Worm (Caenorhabditis elegans) whole organism, early embryonic: Measurements from ENCODE around the gene msp-55.

Experiments
- B0310.2 ChIP-seq: sonication (generic microtip); optimal IDR thresholded peaks from 2 replicates; lab custom pipeline; 2016; ENCODE audit warnings: mild to moderate bottlenecking, missing genetic modification characterization, missing compliant biosample characterization
- F13C5.2 ChIP-seq: sonication (generic microtip); optimal IDR thresholded peaks from 2 replicates; lab custom pipeline; 2017; ENCODE audit warnings: mild to moderate bottlenecking, missing genetic modification characterization, inconsistent platforms, missing compliant biosample characterization
- aly-1 ChIP-seq: sonication (generic microtip); optimal IDR thresholded peaks from 2 replicates; lab custom pipeline; 2016; ENCODE audit warnings: missing genetic modification characterization, missing compliant biosample characterization
- ama-1 ChIP-seq: fragments of 150-350 bp; optimal IDR thresholded peaks from 2 replicates; lab custom pipeline; 2014
- ceh-13 ChIP-seq: fragments of 200-800 bp; sonication (Bioruptor generic); optimal IDR thresholded peaks from 2 replicates; lab custom pipeline; 2018; ENCODE audit warnings: mild to moderate bottlenecking, missing genetic modification characterization, missing compliant biosample characterization
- ceh-36 ChIP-seq: sonication (generic microtip); optimal IDR thresholded peaks from 2 replicates; lab custom pipeline; 2016; ENCODE audit warnings: missing genetic modification characterization, inconsistent platforms, missing compliant biosample characterization
- flt-1 ChIP-seq: fragments of 200-800 bp; sonication (Bioruptor generic); IDR thresholded peaks from 2 replicates; pipeline ENCODE4 v1.3.6; 2022; ENCODE audit warnings: missing genetic modification characterization, missing compliant biosample characterization
- hmbx-1 ChIP-seq: sonication (generic microtip); optimal IDR thresholded peaks from 2 replicates; lab custom pipeline; 2016; ENCODE audit warnings: mild to moderate bottlenecking, missing genetic modification characterization, missing compliant biosample characterization
- hmg-4 ChIP-seq: fragments of 200-800 bp; sonication (Bioruptor generic); optimal IDR thresholded peaks from 2 replicates; lab custom pipeline; 2018; ENCODE audit warnings: mild to moderate bottlenecking, missing genetic modification characterization, missing compliant biosample characterization
- hnd-1 ChIP-seq: sonication (generic microtip); optimal IDR thresholded peaks from 2 replicates; lab custom pipeline; 2016; ENCODE audit warnings: missing genetic modification characterization, missing compliant biosample characterization
- pes-1 ChIP-seq: fragments of 200-800 bp; sonication (Bioruptor generic); IDR thresholded peaks from 2 replicates; pipeline ENCODE4 v1.3.6; 2022; ENCODE audit warnings: missing genetic modification reagents, missing genetic modification characterization, missing compliant biosample characterization
- scrt-1 ChIP-seq: fragments of 200-800 bp; sonication (Bioruptor generic); IDR thresholded peaks from 2 replicates; pipeline ENCODE4 v1.3.6; 2022; ENCODE audit warnings: missing genetic modification characterization, missing compliant biosample characterization
- sea-1 ChIP-seq: fragments of 200-800 bp; sonication (Bioruptor generic); conservative IDR thresholded peaks from 2 replicates; pipeline ENCODE4 v1.3.6; 2022; ENCODE audit warnings: missing genetic modification characterization, missing compliant biosample characterization
- tbx-11 ChIP-seq: fragments of 200-800 bp; sonication (Bioruptor generic); IDR thresholded peaks from 2 replicates; pipeline ENCODE4 v1.3.6; 2022; ENCODE audit warnings: missing genetic modification characterization, missing compliant biosample characterization
- tbx-37 ChIP-seq: fragments of 200-800 bp; sonication (Bioruptor generic); conservative IDR thresholded peaks from 2 replicates; pipeline ENCODE4 v1.3.6; 2022; ENCODE audit warnings: missing genetic modification reagents, missing genetic modification characterization, missing compliant biosample characterization
- tra-4 ChIP-seq: sonication (generic microtip); optimal IDR thresholded peaks from 2 replicates; lab custom pipeline; 2017; ENCODE audit warnings: missing genetic modification characterization, missing compliant biosample characterization

msp-55 gene

DNA sequence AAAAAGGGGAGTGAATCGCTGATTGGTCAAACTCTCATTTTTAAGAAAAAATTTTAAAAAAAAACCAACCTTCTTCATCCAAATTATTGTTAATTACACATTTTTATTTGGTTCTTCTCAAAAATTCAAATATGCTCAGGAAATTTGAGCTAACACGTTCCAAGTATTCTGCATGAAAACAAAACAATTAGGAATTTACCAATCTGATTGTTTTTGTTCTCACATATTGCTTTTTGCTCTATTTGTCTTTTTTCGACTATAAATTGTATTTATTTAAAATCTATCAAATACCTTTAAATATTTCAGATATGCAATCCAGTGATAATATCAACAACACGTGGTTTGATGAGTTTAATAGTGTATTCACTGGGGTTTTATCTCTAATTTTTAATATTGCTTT is 43.6 kb downstream of the msp-55 start, which contains the start of gene srm-1:
Gene srm-1, plus strand, starts transcription at position 301 of the 400 bp plus-strand sequence.
- no peak for TF ChIP-seq hnd-1 (tag; lab: Kevin White, UChicago)
- TF ChIP-seq ceh-36 (tag; lab: Kevin White, UChicago), result no peak
- TF ChIP-seq scrt-1 (GFP tag; lab: Robert Waterston, UW), result no peak
- no peak for TF ChIP-seq pes-1 (GFP tag; lab: Robert Waterston, UW)
- TF ChIP-seq sea-1 (GFP tag; lab: Robert Waterston, UW), result no peak
- no peak for TF ChIP-seq flt-1 (GFP tag; lab: Robert Waterston, UW)
- TF ChIP-seq ama-1, result no peak
- no peak for TF ChIP-seq hmbx-1 (tag; lab: Kevin White, UChicago)
- no peak for TF ChIP-seq tbx-37 (GFP tag; lab: Robert Waterston, UW)
- no peak for TF ChIP-seq hmg-4 (GFP tag; lab: Kevin White, UChicago)
- TF ChIP-seq ceh-13 (GFP tag; lab: Kevin White, UChicago), result no peak
- no peak for TF ChIP-seq B0310.2
- TF ChIP-seq tra-4 (tag; lab: Kevin White, UChicago), result no peak

DNA sequence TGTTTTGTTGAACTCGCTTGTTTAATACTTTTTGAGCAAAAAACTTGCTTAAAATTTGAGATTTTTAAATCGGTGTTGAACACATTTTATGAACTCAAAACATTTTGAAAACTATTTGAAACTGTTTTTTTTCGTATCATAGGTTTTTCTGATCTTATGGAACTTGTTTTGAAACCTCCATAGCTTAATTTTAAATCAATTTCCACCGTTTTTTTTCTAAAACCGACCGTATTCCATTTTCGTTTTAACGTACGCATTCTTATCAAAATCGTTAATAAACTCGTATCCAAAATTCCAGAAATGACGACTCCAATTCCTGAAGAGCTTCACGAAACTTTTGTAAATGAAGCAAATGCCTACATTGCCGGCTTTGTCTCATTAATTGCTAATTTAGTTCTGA is 47.4 kb downstream of the msp-55 start, which contains the start of gene srm-2:
Gene srm-2, plus strand, starts transcription at position 301 of the 400 bp plus-strand sequence.
- no peak for TF ChIP-seq hmg-4 (GFP tag; lab: Kevin White, UChicago)
- no peak for TF ChIP-seq tbx-11 (GFP tag; lab: Robert Waterston, UW)
- TF ChIP-seq tbx-37 (GFP tag; lab: Robert Waterston, UW), result no peak
- no peak for TF ChIP-seq sea-1 (GFP tag; lab: Robert Waterston, UW)
- TF ChIP-seq scrt-1 (GFP tag; lab: Robert Waterston, UW), result no peak
- no peak for TF ChIP-seq aly-1 (tag; lab: Kevin White, UChicago)
- no peak for TF ChIP-seq hmbx-1 (tag; lab: Kevin White, UChicago)
- no peak for TF ChIP-seq F13C5.2
